Worm (Caenorhabditis elegans) whole organism, late embryonic: Measurements from ENCODE around the gene mdt-26.

Source experiments
- ama-1 ChIP-seq: fragments of 150-350 bp; optimal IDR thresholded peaks from 2 replicates; lab custom pipeline; 2014
- ceh-14 ChIP-seq: sonication (generic microtip); optimal IDR thresholded peaks from 2 replicates; lab custom pipeline; 2016; ENCODE audit warnings: missing genotype, missing genetic modification characterization, missing compliant biosample characterization
- ceh-2 ChIP-seq: sonication (generic microtip); optimal IDR thresholded peaks from 2 replicates; lab custom pipeline; 2016; ENCODE audit warnings: missing genotype, missing genetic modification characterization, missing compliant biosample characterization
- ceh-22 ChIP-seq: sonication (generic microtip); optimal IDR thresholded peaks from 2 replicates; lab custom pipeline; 2017; ENCODE audit warnings: missing biosample characterization, missing genetic modification characterization
- ceh-31 ChIP-seq: sonication (generic microtip); optimal IDR thresholded peaks from 2 replicates; lab custom pipeline; 2016; ENCODE audit warnings: missing genetic modification characterization, missing compliant biosample characterization
- ceh-34 ChIP-seq: sonication (generic microtip); optimal IDR thresholded peaks from 2 replicates; lab custom pipeline; 2016; ENCODE audit warnings: mild to moderate bottlenecking, missing genetic modification characterization, missing compliant biosample characterization
- ceh-48 ChIP-seq: sonication (generic microtip); optimal IDR thresholded peaks from 2 replicates; lab custom pipeline; 2016; ENCODE audit warnings: missing genetic modification characterization, inconsistent platforms, missing compliant biosample characterization
- ceh-6 ChIP-seq: fragments of 200-800 bp; sonication (Bioruptor generic); optimal IDR thresholded peaks from 2 replicates; lab custom pipeline; 2018; ENCODE audit warnings: mild to moderate bottlenecking, missing genetic modification characterization, missing compliant biosample characterization
- che-1 ChIP-seq: sonication (generic microtip); optimal IDR thresholded peaks from 2 replicates; lab custom pipeline; 2016; ENCODE audit warnings: mild to moderate bottlenecking, missing genetic modification characterization, missing compliant biosample characterization
- elt-2 ChIP-seq: sonication (generic microtip); optimal IDR thresholded peaks from 2 replicates; lab custom pipeline; 2016; ENCODE audit warnings: missing genetic modification reagents, missing genetic modification characterization, missing compliant biosample characterization
- fkh-10 ChIP-seq: fragments of 150-350 bp; optimal IDR thresholded peaks from 2 replicates; lab custom pipeline; 2014; ENCODE audit warnings: missing biosample characterization, missing genetic modification reagents, missing genetic modification characterization
- fkh-6 ChIP-seq: sonication (generic microtip); optimal IDR thresholded peaks from 2 replicates; lab custom pipeline; 2016; ENCODE audit warnings: missing genetic modification characterization, missing compliant biosample characterization
- hlh-8 ChIP-seq: sonication (generic microtip); optimal IDR thresholded peaks from 2 replicates; lab custom pipeline; 2016; ENCODE audit warnings: missing genotype, missing genetic modification characterization, missing compliant biosample characterization
- madf-2 ChIP-seq: sonication (generic microtip); optimal IDR thresholded peaks from 2 replicates; lab custom pipeline; 2017; ENCODE audit warnings: missing genetic modification characterization, missing compliant biosample characterization
- nfya-1 ChIP-seq: sonication (generic microtip); optimal IDR thresholded peaks from 2 replicates; lab custom pipeline; 2017; ENCODE audit warnings: missing genetic modification characterization, mild to moderate bottlenecking, missing compliant biosample characterization, antibody characterized with exemption, moderate library complexity
- odd-2 ChIP-seq: sonication (generic microtip); optimal IDR thresholded peaks from 2 replicates; lab custom pipeline; 2017; ENCODE audit warnings: antibody characterized with exemption, mild to moderate bottlenecking, missing genetic modification characterization, missing compliant biosample characterization
- pax-1 ChIP-seq: fragments of 150-350 bp; optimal IDR thresholded peaks from 2 replicates; lab custom pipeline; 2014; ENCODE audit warnings: missing biosample characterization, missing genetic modification characterization
- syd-9 ChIP-seq: sonication (generic microtip); optimal IDR thresholded peaks from 2 replicates; lab custom pipeline; 2016; ENCODE audit warnings: mild to moderate bottlenecking, missing genetic modification characterization, moderate library complexity, missing compliant biosample characterization
- unc-55 ChIP-seq: sonication (generic microtip); optimal IDR thresholded peaks from 2 replicates; lab custom pipeline; 2017; ENCODE audit warnings: missing biosample characterization, missing genetic modification reagents, missing genetic modification characterization

mdt-26 gene

DNA sequence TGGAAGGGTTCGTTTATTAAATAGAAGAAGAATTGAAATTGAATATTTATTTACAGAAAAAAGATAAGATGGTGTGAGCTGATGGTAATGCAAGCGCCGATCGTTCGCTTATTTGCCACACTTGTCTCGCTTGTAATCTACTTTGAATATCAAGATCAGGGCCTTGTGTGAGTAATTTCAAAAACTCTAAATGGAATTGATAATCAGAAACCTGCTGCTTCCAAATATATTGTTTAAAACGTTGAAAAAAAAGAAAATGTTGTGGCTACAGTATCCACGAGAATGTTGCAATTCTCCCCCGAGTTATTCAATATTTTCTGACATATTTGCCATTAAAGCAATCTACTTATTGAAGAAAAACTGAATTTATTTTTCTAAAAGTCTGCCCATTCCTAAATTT lies 49.9 kb downstream of the mdt-26 start:
- TF ChIP-seq ceh-22 (tag; lab: Kevin White, UChicago) (no peak), fkh-10 (GFP tag; lab: Kevin White, UChicago) (no peak), fkh-6 (tag; lab: Kevin White, UChicago) (no peak), ceh-14 (tag; lab: Kevin White, UChicago) (no peak), odd-2 (tag; lab: Kevin White, UChicago) (no peak), ceh-48 (tag; lab: Kevin White, UChicago) (no peak), ceh-6 (GFP tag; lab: Kevin White, UChicago) (no peak), hlh-8 (no peak), ceh-31 (tag; lab: Kevin White, UChicago) (no peak), syd-9 (tag; lab: Kevin White, UChicago) (no peak)
- TF ChIP-seq, all 69 proteins: peak for 0

DNA sequence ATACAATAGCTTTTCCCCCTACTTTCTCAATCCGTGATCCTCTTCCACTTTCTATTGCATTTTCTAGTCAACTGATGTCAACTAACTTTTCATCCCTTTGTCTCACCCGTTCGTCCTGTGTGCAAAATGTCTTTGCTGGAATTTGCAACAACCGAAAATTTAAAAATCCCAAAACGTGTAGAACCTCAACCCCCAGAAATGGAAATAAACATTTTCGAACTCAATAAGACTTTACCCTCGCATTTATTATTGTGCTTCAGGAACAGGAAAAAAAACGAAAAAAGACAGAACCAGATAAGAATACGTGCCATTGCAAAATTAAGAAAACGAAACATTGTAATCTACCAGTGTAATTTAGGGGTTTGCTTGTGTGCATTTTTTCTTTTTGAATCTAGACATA lies 51.1 kb downstream of the mdt-26 start:
- peak; percentile 80 for TF ChIP-seq ama-1 (lab: Kevin White, UChicago)
- TF ChIP-seq madf-2 (tag; lab: Kevin White, UChicago): no peak
- TF ChIP-seq ceh-31 (tag; lab: Kevin White, UChicago): no peak
- no peak for TF ChIP-seq fkh-10 (GFP tag; lab: Kevin White, UChicago)
- no peak for TF ChIP-seq hlh-8

DNA sequence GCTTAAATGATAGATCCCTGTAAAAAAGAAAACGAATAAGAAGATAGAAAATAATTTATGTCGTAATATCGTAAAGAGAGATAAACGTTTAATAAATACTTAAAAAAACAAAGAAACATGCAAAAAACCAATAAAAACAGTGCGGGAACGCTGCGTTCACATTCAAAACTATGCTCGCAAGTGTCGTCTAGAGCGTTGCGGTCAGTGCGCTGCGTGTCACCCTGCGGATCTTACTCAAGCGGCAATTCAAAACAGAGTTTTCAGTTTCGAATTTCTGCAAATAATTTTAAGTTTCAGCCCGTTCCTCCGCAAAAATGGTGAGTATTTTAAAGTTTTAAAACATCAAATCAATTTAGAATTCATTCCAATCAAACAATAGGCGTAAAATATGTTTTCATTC lies 53.8 kb downstream of the mdt-26 start, which contains the start of the genes tiar-1 and lelo-4:
TSS of gene tiar-1 (minus strand) at position 17 of the 400 bp plus-strand sequence.
TSS of gene lelo-4 (plus strand) at position 118 of the 400 bp plus-strand sequence.
- TF ChIP-seq nfya-1: peak; percentile 50
- TF ChIP-seq ceh-31 (tag; lab: Kevin White, UChicago): peak; percentile 59
- TF ChIP-seq pax-1: no peak
- peak; percentile 2 for TF ChIP-seq ceh-2 (tag; lab: Kevin White, UChicago)
- TF ChIP-seq unc-55: peak; percentile 5
- peak; percentile 50 for TF ChIP-seq ceh-34
- TF ChIP-seq elt-2: peak; percentile 52
- TF ChIP-seq che-1 (tag; lab: Kevin White, UChicago): no peak
